Worm (Caenorhabditis elegans) whole organism, L3 larva: ENCODE measurements around the gene clec-167.

Experiments
- aly-2 ChIP-seq: fragments of 150-350 bp; optimal IDR thresholded peaks from 2 replicates; lab custom pipeline; 2014; ENCODE audit warnings: missing biosample characterization, missing genetic modification characterization
- ceh-28 ChIP-seq: fragments of 150-350 bp; optimal IDR thresholded peaks from 2 replicates; lab custom pipeline; 2014; ENCODE audit warnings: missing biosample characterization, missing genetic modification reagents, missing genetic modification characterization
- ceh-82 ChIP-seq: fragments of 150-350 bp; optimal IDR thresholded peaks from 2 replicates; lab custom pipeline; 2014; ENCODE audit warnings: missing biosample characterization, missing genetic modification characterization
- ceh-9 ChIP-seq: sonication (generic microtip); optimal IDR thresholded peaks from 2 replicates; lab custom pipeline; 2018; ENCODE audit warnings: missing biosample characterization, missing genetic modification characterization
- fkh-2 ChIP-seq: fragments of 150-350 bp; optimal IDR thresholded peaks from 2 replicates; lab custom pipeline; 2014; ENCODE audit warnings: missing biosample characterization, missing genetic modification reagents, missing genetic modification characterization
- lin-39 ChIP-seq: fragments of 150-350 bp; optimal IDR thresholded peaks from 2 replicates; lab custom pipeline; 2018; ENCODE audit warnings: missing biosample characterization, missing genetic modification reagents, missing genetic modification characterization
- nhr-11 ChIP-seq: fragments of 150-350 bp; optimal IDR thresholded peaks from 2 replicates; lab custom pipeline; 2014; ENCODE audit warnings: missing biosample characterization, missing genetic modification characterization
- nhr-28 ChIP-seq: fragments of 150-350 bp; optimal IDR thresholded peaks from 2 replicates; lab custom pipeline; 2014; ENCODE audit warnings: missing biosample characterization, missing genetic modification characterization
- nhr-76 ChIP-seq: fragments of 150-350 bp; sonication (generic microtip); optimal IDR thresholded peaks from 5 replicates; lab custom pipeline; 2014; ENCODE audit warnings: missing biosample characterization, missing genetic modification characterization
- skn-1 ChIP-seq: fragments of 150-350 bp; optimal IDR thresholded peaks from 2 replicates; lab custom pipeline; 2014; ENCODE audit warnings: missing biosample characterization, missing genetic modification characterization
- unc-62 ChIP-seq: fragments of 150-350 bp; sonication (generic microtip); optimal IDR thresholded peaks from 4 replicates; lab custom pipeline; 2014; ENCODE audit warnings: missing biosample characterization, missing genetic modification reagents, missing genetic modification characterization

DNA sequence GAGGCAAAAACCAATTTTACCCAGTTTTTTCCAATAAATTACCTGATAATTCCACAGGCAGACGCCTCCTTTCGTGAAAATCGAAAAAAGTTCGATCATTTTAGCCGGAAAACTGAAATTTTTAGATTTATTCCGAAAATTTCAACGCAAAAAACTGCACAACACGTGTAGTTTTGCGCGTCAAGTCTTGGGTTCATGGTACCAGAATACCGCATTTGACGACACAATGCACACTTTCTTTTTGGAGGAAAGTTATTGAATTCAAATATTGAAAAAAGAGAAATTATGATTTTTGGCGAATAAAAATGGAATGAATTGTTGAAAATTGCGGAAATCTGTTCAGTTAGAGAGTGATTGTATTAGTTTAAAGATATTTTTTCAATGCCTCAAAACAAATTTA lies 15.8 kb downstream of the clec-167 start, which contains the start of gene F38A1.8:
- TF ChIP-seq unc-62 (no peak), ceh-82 (no peak), nhr-11 (no peak), aly-2 (tag; lab: Kevin White, UChicago) (no peak), lin-39 (tag; lab: Kevin White, UChicago) (no peak), fkh-2 (tag; lab: Kevin White, UChicago) (no peak), nhr-76 (tag; lab: Kevin White, UChicago) (no peak), skn-1 (no peak), nhr-28 (no peak), ceh-28 (tag; lab: Kevin White, UChicago) (no peak), ceh-9 (tag; lab: Kevin White, UChicago) (no peak)
